Fruit fly (Drosophila melanogaster): ENCODE measurements around the gene Kebab.
A peak's percentile ranks its signal among the peaks of the same experiment; 100 is the strongest.

Kebab gene

dm6 chr2L:2084349-2084748 lies 39.1 kb downstream of the Kebab start (continued):
- no peak for TF ChIP-seq CG8089 (GFP tag; optimal IDR thresholded peaks at IDR 0.05)
- no peak for TF ChIP-seq yki (optimal IDR thresholded peaks at IDR 0.05)
- TF ChIP-seq CG7987 (GFP tag; optimal IDR thresholded peaks at IDR 0.05) = no peak
- TF ChIP-seq lov (optimal IDR thresholded peaks at IDR 0.05) = no peak
- 0 out of 3 replicates have a peak, but pooled peaks have one; percentile 43 for TF ChIP-seq lov (GFP tag; IDR thresholded peaks at IDR 0.05)
- no peak for TF ChIP-seq CG6813 (GFP tag; optimal IDR thresholded peaks at IDR 0.05)
- TF ChIP-seq tll (GFP tag; optimal IDR thresholded peaks at IDR 0.05) = no peak
- no peak for TF ChIP-seq Nf-YA (GFP tag; IDR thresholded peaks at IDR 0.05)
- TF ChIP-seq bbx (GFP tag; IDR thresholded peaks at IDR 0.05; ENCODE audit: partially characterized antibody) = no peak
- TF ChIP-seq HHEX (GFP tag; optimal IDR thresholded peaks at IDR 0.05) = no peak
- TF ChIP-seq pan (optimal IDR thresholded peaks at IDR 0.05) = no peak
- TF ChIP-seq pan (GFP tag; optimal IDR thresholded peaks at IDR 0.05 in 1 of 2, IDR thresholded peaks at IDR 0.05 in 1 of 2) = peak in 1 of 2 experiments; percentile 29
- no peak for TF ChIP-seq CG13894 (tag; optimal IDR thresholded peaks at IDR 0.05)
- no peak for TF ChIP-seq dpn (GFP tag; optimal IDR thresholded peaks at IDR 0.05)
- no peak for TF ChIP-seq CG3407 (GFP tag; optimal IDR thresholded peaks at IDR 0.05)
- TF ChIP-seq Jarid2 (GFP tag; optimal IDR thresholded peaks at IDR 0.05) = no peak
- peak; percentile 17 for TF ChIP-seq Ets65A (GFP tag)
- no peak for TF ChIP-seq CG15696 (tag; optimal IDR thresholded peaks at IDR 0.05)
- no peak; the same call in 1 of the 2 replicates for TF ChIP-seq toy (GFP tag; IDR thresholded peaks at IDR 0.05)
- TF ChIP-seq CG16815 (GFP tag; optimal IDR thresholded peaks at IDR 0.05) = no peak
- TF ChIP-seq tup (GFP tag; optimal IDR thresholded peaks at IDR 0.05) = no peak
- no peak for TF ChIP-seq Drgx (GFP tag; IDR thresholded peaks at IDR 0.05)
- TF ChIP-seq NK7.1 (GFP tag; optimal IDR thresholded peaks at IDR 0.05) = no peak
- TF ChIP-seq Gsc (GFP tag; IDR thresholded peaks at IDR 0.05) = peak; percentile 46; the same call in 1 of the 2 replicates
- no peak for TF ChIP-seq Atf3 (GFP tag; optimal IDR thresholded peaks at IDR 0.05)
- TF ChIP-seq Gug (GFP tag; IDR thresholded peaks at IDR 0.05) = peak; percentile 57; the same call in 3 of the 4 replicates
- no peak for TF ChIP-seq nmo (GFP tag; optimal IDR thresholded peaks at IDR 0.05)
- 0 out of 3 replicates have a peak, but pooled peaks have one; percentile 40 for TF ChIP-seq CG11093 (GFP tag; IDR thresholded peaks at IDR 0.05)
- no peak for TF ChIP-seq Atf6 (GFP tag; IDR thresholded peaks at IDR 0.05)
- no peak for TF ChIP-seq Bteb2 (GFP tag; optimal IDR thresholded peaks at IDR 0.05)
- no peak for TF ChIP-seq salm (tag; optimal IDR thresholded peaks at IDR 0.05)
- peak; percentile 11 for TF ChIP-seq ind (GFP tag; optimal IDR thresholded peaks at IDR 0.05)
- no peak for TF ChIP-seq chif (GFP tag; optimal IDR thresholded peaks at IDR 0.05)
- no peak for TF ChIP-seq pzg (GFP tag; optimal IDR thresholded peaks at IDR 0.05)
- no peak for TF ChIP-seq CG34224 (GFP tag; IDR thresholded peaks at IDR 0.05; ENCODE audit: partially characterized antibody)
- no peak for TF ChIP-seq CG5245 (GFP tag; optimal IDR thresholded peaks at IDR 0.05)
- no peak for TF ChIP-seq GATAe (GFP tag; conservative IDR thresholded peaks at IDR 0.05)
- no peak for TF ChIP-seq Dip2 (GFP tag; IDR thresholded peaks at IDR 0.05)
- TF ChIP-seq CG13287 (GFP tag; IDR thresholded peaks at IDR 0.05; ENCODE audit: partially characterized antibody) = no peak
- TF ChIP-seq ham (GFP tag; IDR thresholded peaks at IDR 0.05) = no peak
- TF ChIP-seq CG11504 (tag; optimal IDR thresholded peaks at IDR 0.05) = peak; percentile 21
- TF ChIP-seq Xbp1 (GFP tag; optimal IDR thresholded peaks at IDR 0.05) = no peak
- no peak for TF ChIP-seq grau (tag; optimal IDR thresholded peaks at IDR 0.05)
- TF ChIP-seq lab (GFP tag; optimal IDR thresholded peaks at IDR 0.05) = no peak
- TF ChIP-seq Ptx1 (GFP tag; IDR thresholded peaks at IDR 0.05) = peak; percentile 66
- TF ChIP-seq CG1529 (GFP tag; optimal IDR thresholded peaks at IDR 0.05) = no peak
- TF ChIP-seq CG10321 (GFP tag; IDR thresholded peaks at IDR 0.05) = no peak
- peak; percentile 39; the same call in 1 of the 3 replicates for TF ChIP-seq zfh1 (GFP tag; IDR thresholded peaks at IDR 0.05)
- no peak for TF ChIP-seq kni (GFP tag; optimal IDR thresholded peaks at IDR 0.05)
- no peak for TF ChIP-seq CG9727 (GFP tag; optimal IDR thresholded peaks at IDR 0.05)
- TF ChIP-seq Fer1 (GFP tag; optimal IDR thresholded peaks at IDR 0.05) = no peak
- no peak for TF ChIP-seq fru (optimal IDR thresholded peaks at IDR 0.05)

Measured in whole organism, embryonic.